Fruit fly (Drosophila melanogaster) whole organism, embryonic: ENCODE measurements around the gene CG7156.

ENCODE experiments used
- Adf1 ChIP-seq: fragments of 200-800 bp; sonication (Bioruptor generic); IDR thresholded peaks from 2 replicates; pipeline ENCODE4 v1.3.6; 2022; ENCODE audit warnings: missing biosample characterization, missing genetic modification characterization
- Asciz ChIP-seq: fragments of 200-800 bp; sonication (Bioruptor generic); optimal IDR thresholded peaks from 2 replicates; lab custom pipeline; 2017; ENCODE audit warnings: missing biosample characterization, mild to moderate bottlenecking, missing genetic modification characterization, missing genetic modification reagents
- BEAF-32 ChIP-seq: fragments of 200-800 bp; sonication (Bioruptor generic); optimal IDR thresholded peaks from 3 replicates; lab custom pipeline; 2017; ENCODE audit warnings: missing biosample characterization, missing genetic modification characterization, mild to moderate bottlenecking, moderate library complexity, missing genetic modification reagents
- Bteb2 ChIP-seq: fragments of 200-800 bp; sonication (Bioruptor generic); optimal IDR thresholded peaks from 2 replicates; lab custom pipeline; 2016; ENCODE audit warnings: missing biosample characterization, missing genetic modification characterization
- CG10209 ChIP-seq: fragments of 200-800 bp; sonication (Bioruptor generic); optimal IDR thresholded peaks from 3 replicates; lab custom pipeline; 2017; ENCODE audit warnings: missing biosample characterization, mild to moderate bottlenecking, missing genetic modification characterization, missing genetic modification reagents
- CG14014 ChIP-seq: fragments of 200-800 bp; sonication (Bioruptor generic); IDR thresholded peaks from 2 replicates; pipeline ENCODE4 v1.3.6; 2022; ENCODE audit warnings: missing biosample characterization, missing genetic modification characterization
- CG14050 ChIP-seq: fragments of 200-800 bp; sonication (Bioruptor generic); IDR thresholded peaks from 3 replicates; pipeline ENCODE4 v1.3.6; 2022; ENCODE audit warnings: missing biosample characterization, missing genetic modification characterization
- CG15073 ChIP-seq: fragments of 200-800 bp; sonication (Bioruptor generic); optimal IDR thresholded peaks from 2 replicates; lab custom pipeline; 2016; ENCODE audit warnings: missing biosample characterization, missing genetic modification characterization
- CG1529 ChIP-seq: fragments of 200-800 bp; sonication (Bioruptor generic); optimal IDR thresholded peaks from 3 replicates; lab custom pipeline; 2018; ENCODE audit warnings: missing biosample characterization, missing genetic modification characterization
- CG17186 ChIP-seq: fragments of 200-800 bp; sonication (Bioruptor generic); optimal IDR thresholded peaks from 3 replicates; lab custom pipeline; 2017; ENCODE audit warnings: missing biosample characterization, missing genetic modification reagents, missing genetic modification characterization
- CG17361 ChIP-seq: fragments of 200-800 bp; sonication (Bioruptor generic); IDR thresholded peaks from 3 replicates; pipeline ENCODE4 v1.3.6; 2022; ENCODE audit warnings: missing biosample characterization, missing genetic modification characterization
- CG17385 ChIP-seq: fragments of 200-800 bp; sonication (Bioruptor generic); optimal IDR thresholded peaks from 3 replicates; lab custom pipeline; 2018; ENCODE audit warnings: missing biosample characterization, mild to moderate bottlenecking, missing genetic modification characterization
- CG18011 ChIP-seq: fragments of 200-800 bp; sonication (Bioruptor generic); optimal IDR thresholded peaks from 2 replicates; lab custom pipeline; 2017; ENCODE audit warnings: missing biosample characterization, missing genetic modification characterization, mild to moderate bottlenecking, moderate library complexity, missing genotype
- CG2202 ChIP-seq: fragments of 200-800 bp; sonication (Bioruptor generic); optimal IDR thresholded peaks from 2 replicates; lab custom pipeline; 2018; ENCODE audit warnings: missing biosample characterization, mild to moderate bottlenecking, missing genetic modification characterization
- CG32772 ChIP-seq: fragments of 200-800 bp; sonication (Bioruptor generic); IDR thresholded peaks from 2 replicates; pipeline ENCODE4 v1.3.6; 2022; ENCODE audit warnings: missing biosample characterization, missing genetic modification characterization
- CG7556 ChIP-seq: fragments of 200-800 bp; sonication (Bioruptor generic); optimal IDR thresholded peaks from 2 replicates; lab custom pipeline; 2017; ENCODE audit warnings: missing biosample characterization, mild to moderate bottlenecking, missing genetic modification characterization
- CG9817 ChIP-seq: fragments of 200-800 bp; sonication (Bioruptor generic); optimal IDR thresholded peaks from 2 replicates; lab custom pipeline; 2018; ENCODE audit warnings: missing biosample characterization, mild to moderate bottlenecking, missing genetic modification characterization, moderate library complexity
- Dip2 ChIP-seq: fragments of 200-800 bp; sonication (Bioruptor generic); IDR thresholded peaks from 2 replicates; pipeline ENCODE4 v1.3.6; 2022; ENCODE audit warnings: missing biosample characterization, missing genetic modification characterization
- Dip3 ChIP-seq: fragments of 200-800 bp; sonication (Bioruptor generic); optimal IDR thresholded peaks from 3 replicates; lab custom pipeline; 2016; ENCODE audit warnings: missing biosample characterization, missing genetic modification characterization
- Dp ChIP-seq: fragments of 200-800 bp; sonication (Bioruptor generic); optimal IDR thresholded peaks from 2 replicates; lab custom pipeline; 2018; ENCODE audit warnings: missing biosample characterization, mild to moderate bottlenecking, missing genetic modification characterization, moderate library complexity
- Ets65A ChIP-seq: fragments of 200-800 bp; sonication (Bioruptor generic); peaks from one replicate; lab custom pipeline; 2016; ENCODE audit warnings: missing biosample characterization, missing genetic modification characterization
- H2.0 ChIP-seq: fragments of 200-800 bp; sonication (Bioruptor generic); IDR thresholded peaks from 2 replicates; pipeline ENCODE4 v1.3.6; 2022; ENCODE audit warnings: missing biosample characterization, missing genetic modification characterization
- Hr3 ChIP-seq: fragments of 200-800 bp; sonication (Bioruptor generic); optimal IDR thresholded peaks from 3 replicates; lab custom pipeline; 2016; ENCODE audit warnings: missing biosample characterization, missing genetic modification characterization
- Hr51 ChIP-seq, 2 experiments: fragments of 200-800 bp; sonication (Bioruptor generic); optimal IDR thresholded peaks; 2 replicates in 1 of 2; 3 replicates in 1 of 2; lab custom pipeline; 2016 to 2018; ENCODE audit warnings: missing biosample characterization in 2 of 2, missing genetic modification characterization in 2 of 2, mild to moderate bottlenecking in 1 of 2, moderate library complexity in 1 of 2
- Lhr ChIP-seq: fragments of 200-800 bp; sonication (Bioruptor generic); optimal IDR thresholded peaks from 3 replicates; lab custom pipeline; 2017; ENCODE audit warnings: mild to moderate bottlenecking, missing biosample characterization, missing genetic modification reagents, missing genetic modification characterization
- MBD-R2 ChIP-seq: fragments of 200-800 bp; sonication (Bioruptor generic); IDR thresholded peaks from 2 replicates; pipeline ENCODE4 v1.3.6; 2022; ENCODE audit warnings: missing biosample characterization, missing genetic modification characterization
- MESR4 ChIP-seq: fragments of 200-800 bp; sonication (Bioruptor generic); optimal IDR thresholded peaks from 2 replicates; lab custom pipeline; 2018; ENCODE audit warnings: missing biosample characterization, mild to moderate bottlenecking, missing genetic modification characterization, moderate library complexity
- Mrtf ChIP-seq: fragments of 200-800 bp; sonication (Bioruptor generic); IDR thresholded peaks from 3 replicates; pipeline ENCODE4 v1.3.6; 2022; ENCODE audit warnings: missing biosample characterization, missing genetic modification characterization
- NC2α ChIP-seq: fragments of 200-800 bp; sonication (Bioruptor generic); optimal IDR thresholded peaks from 2 replicates; lab custom pipeline; 2016; ENCODE audit warnings: missing biosample characterization, missing genetic modification characterization
- Neu2 ChIP-seq: fragments of 200-800 bp; sonication (Bioruptor generic); optimal IDR thresholded peaks from 3 replicates; lab custom pipeline; 2016; ENCODE audit warnings: missing biosample characterization, missing genetic modification characterization, borderline replicate concordance
- Nf-YC ChIP-seq: fragments of 200-800 bp; optimal IDR thresholded peaks from 3 replicates; lab custom pipeline; 2019; ENCODE audit warnings: missing biosample characterization, mild to moderate bottlenecking, missing genetic modification characterization, moderate library complexity
- PHDP ChIP-seq: fragments of 200-800 bp; sonication (Bioruptor generic); optimal IDR thresholded peaks from 3 replicates; lab custom pipeline; 2018; ENCODE audit warnings: missing biosample characterization, mild to moderate bottlenecking, missing genetic modification characterization, moderate library complexity
- amos ChIP-seq: fragments of 200-800 bp; sonication (Bioruptor generic); IDR thresholded peaks from 2 replicates; pipeline ENCODE4 v1.3.6; 2022; ENCODE audit warnings: missing biosample characterization, missing genetic modification characterization; ENCODE audit not compliant: partially characterized antibody
- ara ChIP-seq: fragments of 200-800 bp; sonication (Bioruptor generic); IDR thresholded peaks from 2 replicates; pipeline ENCODE4 v1.3.6; 2022; ENCODE audit warnings: missing biosample characterization, missing genetic modification characterization
- chif ChIP-seq, 2 experiments: fragments of 200-800 bp; sonication (Bioruptor generic); optimal IDR thresholded peaks; 3 replicates each; lab custom pipeline; 2016; ENCODE audit warnings: missing biosample characterization in 2 of 2, missing genetic modification characterization in 2 of 2
- chn ChIP-seq: fragments of 200-800 bp; sonication (Bioruptor generic); optimal IDR thresholded peaks from 2 replicates; lab custom pipeline; 2016; ENCODE audit warnings: missing biosample characterization, missing genetic modification characterization
- en ChIP-seq: fragments of 200-800 bp; sonication (Bioruptor generic); optimal IDR thresholded peaks from 2 replicates; lab custom pipeline; 2016; ENCODE audit warnings: missing biosample characterization, missing genetic modification characterization
- fd102C ChIP-seq: fragments of 200-800 bp; sonication (Bioruptor generic); optimal IDR thresholded peaks from 2 replicates; lab custom pipeline; 2018; ENCODE audit warnings: missing biosample characterization, mild to moderate bottlenecking, missing genetic modification characterization, moderate library complexity
- fu2 ChIP-seq: fragments of 200-800 bp; sonication (Bioruptor generic); optimal IDR thresholded peaks from 2 replicates; lab custom pipeline; 2016; ENCODE audit warnings: missing biosample characterization, missing genetic modification characterization
- grn ChIP-seq: fragments of 200-800 bp; sonication (Bioruptor generic); optimal IDR thresholded peaks from 3 replicates; lab custom pipeline; 2017; ENCODE audit warnings: missing biosample characterization, missing genetic modification characterization
- inv ChIP-seq: fragments of 200-800 bp; sonication (Bioruptor generic); IDR thresholded peaks from 2 replicates; pipeline ENCODE4 v1.3.6; 2022; ENCODE audit warnings: missing biosample characterization, missing genetic modification characterization; ENCODE audit not compliant: partially characterized antibody
- kah ChIP-seq: fragments of 200-800 bp; sonication (Bioruptor generic); optimal IDR thresholded peaks from 2 replicates; lab custom pipeline; 2018; ENCODE audit warnings: missing biosample characterization, mild to moderate bottlenecking, missing genetic modification characterization
- ken ChIP-seq: fragments of 200-800 bp; sonication (Bioruptor generic); IDR thresholded peaks from 3 replicates; pipeline ENCODE4 v1.3.6; 2022; ENCODE audit warnings: missing biosample characterization, missing genetic modification characterization
- lbe ChIP-seq: fragments of 200-800 bp; sonication (Bioruptor generic); optimal IDR thresholded peaks from 2 replicates; lab custom pipeline; 2016; ENCODE audit warnings: missing biosample characterization, mild to moderate bottlenecking, missing genetic modification characterization
- onecut ChIP-seq: fragments of 200-800 bp; sonication (Bioruptor generic); IDR thresholded peaks from 2 replicates; pipeline ENCODE4 v1.3.6; 2022; ENCODE audit warnings: missing biosample characterization, missing genetic modification characterization
- pan ChIP-seq, 4 experiments: fragments of >200 bp in 3 of 4; fragments of 200-800 bp in 1 of 4; sonication (Bioruptor generic) in 1 of 4; optimal IDR thresholded peaks in 3 of 4; IDR thresholded peaks in 1 of 4; 2 replicates each; pipeline versions ENCODE4 v1.3.6 to Lab custom; 2017 to 2022; ENCODE audit warnings: missing biosample characterization in 2 of 4, missing genetic modification characterization in 2 of 4, mixed read lengths in 1 of 4
- prd ChIP-seq, 3 experiments: fragments of >200 bp in 2 of 3; fragments of 200-800 bp in 1 of 3; sonication (Bioruptor generic) in 1 of 3; optimal IDR thresholded peaks in 2 of 3; IDR thresholded peaks in 1 of 3; 2 replicates in 2 of 3; 3 replicates in 1 of 3; pipeline versions ENCODE4 v1.3.6 to Lab custom; 2017 to 2022; ENCODE audit warnings: missing biosample characterization in 1 of 3, missing genetic modification characterization in 1 of 3
- pzg ChIP-seq: fragments of 200-800 bp; sonication (Bioruptor generic); optimal IDR thresholded peaks from 3 replicates; lab custom pipeline; 2018; ENCODE audit warnings: missing biosample characterization, mild to moderate bottlenecking, missing genetic modification characterization, moderate library complexity
- shn ChIP-seq: fragments of 200-800 bp; sonication (Bioruptor generic); optimal IDR thresholded peaks from 3 replicates; lab custom pipeline; 2016; ENCODE audit warnings: missing biosample characterization, missing genetic modification characterization
- sisA ChIP-seq: fragments of 200-800 bp; sonication (Bioruptor generic); IDR thresholded peaks from 2 replicates; pipeline ENCODE4 v1.3.6; 2022; ENCODE audit warnings: missing biosample characterization, missing genetic modification characterization

CG7156 gene

DNA sequence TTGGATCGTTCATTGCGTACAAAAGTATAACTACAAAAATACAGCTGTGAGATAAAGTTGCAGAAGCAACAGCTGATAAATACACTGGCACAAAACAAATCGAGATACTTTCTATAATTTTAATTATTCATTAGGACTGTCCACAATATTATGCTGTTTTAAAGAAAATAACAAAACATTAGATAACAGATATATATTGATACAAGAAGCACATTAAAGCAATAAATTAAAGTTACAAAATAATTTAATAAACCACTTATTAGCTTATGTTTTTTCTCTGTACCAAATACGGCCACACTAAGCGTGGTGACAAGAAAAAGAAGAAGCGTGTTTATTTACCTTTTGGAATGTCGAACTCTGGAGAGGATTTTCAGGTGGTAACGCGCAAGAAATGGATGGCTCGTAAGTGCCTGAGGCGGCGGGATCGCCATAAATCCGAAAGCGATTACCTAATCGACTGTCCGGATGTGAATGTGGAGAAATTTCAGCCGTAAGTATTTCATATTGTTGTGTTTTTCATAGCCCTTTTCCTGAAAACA is 21.7 kb downstream of the CG7156 start, which contains the start of the genes CG7988 and CG7183 (continued):
- peak; percentile 97 for TF ChIP-seq Mrtf (GFP tag; lab: Robert Waterston, UW)
- TF ChIP-seq pan (optimal IDR thresholded peaks at IDR 0.05; lab: Kevin White, UChicago) = no peak
- TF ChIP-seq pan (GFP tag; optimal IDR thresholded peaks at IDR 0.05 in 1 of 2, IDR thresholded peaks at IDR 0.05 in 1 of 2) = peak in 1 of 2 experiments; percentile 99
- peak; percentile 98 for TF ChIP-seq CG9817
- TF ChIP-seq CG7556 (GFP tag; lab: Kevin White, UChicago) = peak; percentile 97
- TF ChIP-seq CG15073 (GFP tag; lab: Kevin White, UChicago) = peak; percentile 82
- TF ChIP-seq Bteb2 = peak; percentile 97
- peak; percentile 95 for TF ChIP-seq fd102C (GFP tag; lab: Kevin White, UChicago)
- TF ChIP-seq Asciz = peak; percentile 94
- TF ChIP-seq lbe (GFP tag; lab: Kevin White, UChicago) = peak; percentile 91
- no peak for TF ChIP-seq grn (GFP tag; lab: Kevin White, UChicago)
- peak; percentile 96 for TF ChIP-seq CG14050 (GFP tag; lab: Robert Waterston, UW)
- peak; percentile 99 for TF ChIP-seq H2.0 (GFP tag; lab: Robert Waterston, UW)
- peak; percentile 85 for TF ChIP-seq en (GFP tag; lab: Kevin White, UChicago)
- TF ChIP-seq shn (GFP tag; lab: Kevin White, UChicago) = peak; percentile 90
- TF ChIP-seq CG32772 (GFP tag; lab: Robert Waterston, UW) = peak; percentile 99
- TF ChIP-seq prd (optimal IDR thresholded peaks at IDR 0.05; lab: Kevin White, UChicago) = no peak
- TF ChIP-seq prd (GFP tag; IDR thresholded peaks at IDR 0.05; lab: Robert Waterston, UW) = peak; percentile 99
- TF ChIP-seq fu2 = peak; percentile 92
- peak; percentile 88 for TF ChIP-seq Nf-YC
- peak; percentile 88 for TF ChIP-seq CG18011
- TF ChIP-seq Lhr (GFP tag; lab: Kevin White, UChicago) = peak; percentile 94
- TF ChIP-seq NC2α = peak; percentile 80
- TF ChIP-seq Hr51 (GFP tag; optimal IDR thresholded peaks at IDR 0.05; lab: Kevin White, UChicago) = peak; percentile 94 to 98
- TF ChIP-seq ken = peak; percentile 96
- TF ChIP-seq CG14014 = peak; percentile 97
- peak; percentile 99 for TF ChIP-seq Hr3 (GFP tag; lab: Kevin White, UChicago)
- TF ChIP-seq Adf1 = peak; percentile 86
- peak; percentile 94 for TF ChIP-seq CG1529 (GFP tag; lab: Kevin White, UChicago)
- peak; percentile 65 for TF ChIP-seq Dip2 (GFP tag; lab: Robert Waterston, UW)
- peak; percentile 93 to 98 for TF ChIP-seq chif (GFP tag; optimal IDR thresholded peaks at IDR 0.05; lab: Kevin White, UChicago)
- peak; percentile 98 for TF ChIP-seq PHDP (tag; lab: Kevin White, UChicago)
- TF ChIP-seq Neu2 (GFP tag; lab: Kevin White, UChicago) = peak; percentile 66
- TF ChIP-seq BEAF-32 (GFP tag; lab: Kevin White, UChicago) = peak; percentile 38
- peak; percentile 94 for TF ChIP-seq Dip3
- peak; percentile 96 for TF ChIP-seq chn
- TF ChIP-seq CG2202 = peak; percentile 96
- TF ChIP-seq CG17186 (GFP tag; lab: Kevin White, UChicago) = peak; percentile 80

DNA sequence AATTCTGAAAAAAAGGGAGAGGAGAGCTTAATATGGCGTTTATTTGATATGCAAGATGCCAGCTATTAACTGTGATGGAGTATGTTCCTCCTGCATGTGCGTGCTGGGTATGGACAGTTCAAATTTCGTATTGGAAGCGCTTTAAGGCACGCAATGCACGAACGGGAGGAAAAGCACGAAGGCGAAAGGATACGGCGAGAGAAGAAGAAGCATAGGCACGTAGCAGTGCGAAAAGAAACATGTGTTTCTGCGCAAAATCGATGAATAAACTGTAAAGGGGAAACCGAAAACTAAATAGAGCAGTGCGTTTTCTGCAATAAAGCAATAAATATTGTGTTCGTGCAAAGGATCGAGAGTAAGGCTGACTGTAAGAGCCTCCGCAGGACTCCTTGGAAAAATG is 26.1 kb downstream of the CG7156 start, which contains the start of gene CG14314:
Gene CG14314 (plus strand): TSS at position 243 of the 400 bp plus-strand sequence.
- TF ChIP-seq kah (GFP tag; lab: Kevin White, UChicago) (no peak), Ets65A (GFP tag; lab: Kevin White, UChicago) (peak; percentile 95), MESR4 (peak; percentile 10), Dp (peak; percentile 36), CG17361 (GFP tag; lab: Robert Waterston, UW) (no peak), MBD-R2 (GFP tag; lab: Robert Waterston, UW) (0 out of 2 replicates have a peak, but pooled peaks have one; percentile 36), ara (GFP tag; lab: Robert Waterston, UW) (0 out of 2 replicates have a peak, but pooled peaks have one; percentile 12), BEAF-32 (GFP tag; lab: Kevin White, UChicago) (peak; percentile 30), sisA (no peak), amos (GFP tag; lab: Robert Waterston, UW) (peak; percentile 67; the same call in 1 of the 2 replicates), pzg (GFP tag; lab: Kevin White, UChicago) (peak; percentile 1), CG10209 (GFP tag; lab: Kevin White, UChicago) (no peak), CG17385 (GFP tag; lab: Kevin White, UChicago) (peak; percentile 53), inv (peak; percentile 39; the same call in 1 of the 2 replicates), onecut (GFP tag; lab: Robert Waterston, UW) (peak; percentile 93)
